Worm (Caenorhabditis elegans): ENCODE data around the gene srh-111.

DNA sequence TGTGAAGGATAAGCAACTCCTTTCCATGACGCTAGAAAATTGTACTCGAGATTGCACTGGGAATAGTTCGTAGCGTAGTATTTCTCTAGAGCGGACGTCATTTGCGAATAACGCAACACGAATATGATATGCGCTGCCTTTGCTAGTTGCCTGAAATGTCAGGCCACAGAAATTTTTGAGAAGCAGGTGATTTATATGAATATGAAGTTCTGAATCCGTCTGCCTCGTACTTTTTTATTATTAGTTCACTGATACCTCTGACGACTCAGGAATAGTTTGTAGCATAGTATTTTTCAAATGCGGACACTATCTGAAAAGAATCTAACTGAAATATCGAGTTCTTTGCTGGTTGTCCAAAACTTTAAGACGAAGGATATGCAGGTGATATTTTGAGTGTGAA, 11.1 kb upstream of the srh-111 start, which contains the start of gene srh-118:
- TF ChIP-seq him-1 (tag; optimal IDR thresholded peaks at IDR 0.05), result no peak
- TF ChIP-seq dao-5 (tag; optimal IDR thresholded peaks at IDR 0.05), result no peak

Measured in whole organism, L4/young adult.